Worm (Caenorhabditis elegans) whole organism, mixed stage, embryonic: ENCODE measurements around the gene pek-1.
A peak's percentile ranks its signal among the peaks of the same experiment; 100 is the strongest.

Source experiments
- M03D4.4 ChIP-seq: sonication (generic microtip); optimal IDR thresholded peaks from 2 replicates; lab custom pipeline; 2017; ENCODE audit warnings: mild to moderate bottlenecking, missing genetic modification characterization, missing compliant biosample characterization
- bed-3 ChIP-seq: fragments of 200-800 bp; sonication (Bioruptor generic); optimal IDR thresholded peaks from 3 replicates; lab custom pipeline; 2018; ENCODE audit warnings: mild to moderate bottlenecking, missing genetic modification characterization, moderate library complexity, missing compliant biosample characterization
- blmp-1 ChIP-seq: fragments of 150-350 bp; optimal IDR thresholded peaks from 2 replicates; lab custom pipeline; 2014; ENCODE audit warnings: missing biosample characterization, missing genetic modification characterization
- ceh-43 ChIP-seq: fragments of 200-800 bp; sonication (Bioruptor generic); optimal IDR thresholded peaks from 2 replicates; lab custom pipeline; 2018; ENCODE audit warnings: mild to moderate bottlenecking, missing genetic modification characterization, moderate library complexity, missing compliant biosample characterization
- ceh-83 ChIP-seq: fragments of 200-800 bp; sonication (Bioruptor generic); optimal IDR thresholded peaks from 2 replicates; lab custom pipeline; 2018; ENCODE audit warnings: mild to moderate bottlenecking, missing genetic modification characterization, missing compliant biosample characterization
- ces-1 ChIP-seq: fragments of 150-350 bp; optimal IDR thresholded peaks from 2 replicates; lab custom pipeline; 2014; ENCODE audit warnings: missing biosample characterization, missing genetic modification reagents, missing genetic modification characterization
- cnd-1 ChIP-seq: fragments of 200-800 bp; sonication (Bioruptor generic); optimal IDR thresholded peaks from 2 replicates; lab custom pipeline; 2018; ENCODE audit warnings: mild to moderate bottlenecking, missing genetic modification characterization, missing compliant biosample characterization
- drap-1 ChIP-seq: fragments of 200-800 bp; sonication (Bioruptor generic); optimal IDR thresholded peaks from 3 replicates; lab custom pipeline; 2018; ENCODE audit warnings: mild to moderate bottlenecking, missing genetic modification characterization, missing compliant biosample characterization
- elt-1 ChIP-seq: sonication (generic microtip); optimal IDR thresholded peaks from 2 replicates; lab custom pipeline; 2017; ENCODE audit warnings: missing genetic modification characterization, mild to moderate bottlenecking, missing compliant biosample characterization, antibody characterized with exemption, moderate library complexity, borderline replicate concordance; ENCODE audit not compliant: insufficient read depth
- flh-1 ChIP-seq: fragments of 200-800 bp; sonication (Bioruptor generic); optimal IDR thresholded peaks from 2 replicates; lab custom pipeline; 2018; ENCODE audit warnings: mild to moderate bottlenecking, missing genetic modification characterization, moderate library complexity, missing compliant biosample characterization
- ham-2 ChIP-seq: fragments of 200-800 bp; sonication (Bioruptor generic); optimal IDR thresholded peaks from 2 replicates; lab custom pipeline; 2018; ENCODE audit warnings: mild to moderate bottlenecking, missing genetic modification characterization, missing compliant biosample characterization
- hlh-1 ChIP-seq: fragments of 150-350 bp; optimal IDR thresholded peaks from 2 replicates; lab custom pipeline; 2014; ENCODE audit warnings: missing biosample characterization, missing genetic modification reagents, missing genetic modification characterization
- lin-13 ChIP-seq: fragments of 150-350 bp; optimal IDR thresholded peaks from 2 replicates; lab custom pipeline; 2014; ENCODE audit warnings: missing biosample characterization, missing genetic modification characterization
- lin-32 ChIP-seq: fragments of 200-800 bp; sonication (Bioruptor generic); optimal IDR thresholded peaks from 2 replicates; lab custom pipeline; 2018; ENCODE audit warnings: mild to moderate bottlenecking, missing genetic modification characterization, missing compliant biosample characterization
- lsy-2 ChIP-seq: fragments of 150-350 bp; optimal IDR thresholded peaks from 2 replicates; lab custom pipeline; 2014; ENCODE audit warnings: missing biosample characterization, missing genetic modification characterization
- mep-1 ChIP-seq: fragments of 150-350 bp; optimal IDR thresholded peaks from 2 replicates; lab custom pipeline; 2017; ENCODE audit warnings: missing biosample characterization, missing genetic modification reagents, missing genetic modification characterization, inconsistent platforms
- mls-2 ChIP-seq: sonication (generic microtip); optimal IDR thresholded peaks from 2 replicates; lab custom pipeline; 2016; ENCODE audit warnings: mild to moderate bottlenecking, missing genetic modification characterization, moderate library complexity, missing compliant biosample characterization
- nhr-2 ChIP-seq: fragments of 150-350 bp; optimal IDR thresholded peaks from 2 replicates; lab custom pipeline; 2014; ENCODE audit warnings: missing biosample characterization, missing genetic modification characterization
- nhr-28 ChIP-seq: fragments of 150-350 bp; optimal IDR thresholded peaks from 2 replicates; lab custom pipeline; 2014; ENCODE audit warnings: missing biosample characterization, missing genetic modification characterization
- pha-4 ChIP-seq: fragments of 150-350 bp; optimal IDR thresholded peaks from 2 replicates; lab custom pipeline; 2018; ENCODE audit warnings: missing biosample characterization, missing genetic modification reagents, missing genetic modification characterization
- sem-2 ChIP-seq: fragments of 200-800 bp; sonication (Bioruptor generic); optimal IDR thresholded peaks from 2 replicates; lab custom pipeline; 2018; ENCODE audit warnings: mild to moderate bottlenecking, missing genetic modification characterization, missing compliant biosample characterization
- sptf-1 ChIP-seq: sonication (generic microtip); optimal IDR thresholded peaks from 2 replicates; lab custom pipeline; 2017; ENCODE audit warnings: mild to moderate bottlenecking, missing genetic modification characterization, moderate library complexity, missing compliant biosample characterization
- tbx-8 ChIP-seq: fragments of 200-800 bp; sonication (Bioruptor generic); optimal IDR thresholded peaks from 2 replicates; lab custom pipeline; 2018; ENCODE audit warnings: mild to moderate bottlenecking, missing genetic modification characterization, moderate library complexity, missing compliant biosample characterization
- unc-120 ChIP-seq: sonication (generic microtip); optimal IDR thresholded peaks from 2 replicates; lab custom pipeline; 2017; ENCODE audit warnings: missing genetic modification characterization, missing compliant biosample characterization; ENCODE audit not compliant: poor library complexity, severe bottlenecking
- unc-62 ChIP-seq: fragments of 150-350 bp; optimal IDR thresholded peaks from 2 replicates; lab custom pipeline; 2014; ENCODE audit warnings: missing biosample characterization, missing genetic modification reagents, missing genetic modification characterization
- zip-8 ChIP-seq: fragments of 150-350 bp; optimal IDR thresholded peaks from 2 replicates; lab custom pipeline; 2014; ENCODE audit warnings: missing biosample characterization, missing genetic modification characterization
- ztf-11 ChIP-seq: fragments of 150-350 bp; optimal IDR thresholded peaks from 2 replicates; lab custom pipeline; 2014; ENCODE audit warnings: missing biosample characterization, missing genetic modification characterization

Gene pek-1

ce11 chrX:11383359-11383758, 31.3 kb downstream of the pek-1 start:
- peak; percentile 38 for TF ChIP-seq ces-1 (GFP tag; lab: Kevin White, UChicago)
- TF ChIP-seq elt-1 (tag; lab: Kevin White, UChicago), result no peak

- TF ChIP-seq sptf-1 (peak; percentile 20), unc-62 (peak; percentile 63), flh-1 (GFP tag; lab: Kevin White, UChicago) (no peak), ces-1 (GFP tag; lab: Kevin White, UChicago) (peak; percentile 73), lsy-2 (tag; lab: Kevin White, UChicago) (no peak), mls-2 (no peak), elt-1 (tag; lab: Kevin White, UChicago) (no peak), ceh-83 (GFP tag; lab: Kevin White, UChicago) (no peak), blmp-1 (tag; lab: Kevin White, UChicago) (no peak), hlh-1 (tag; lab: Kevin White, UChicago) (peak; percentile 85), tbx-8 (GFP tag; lab: Kevin White, UChicago) (no peak), sem-2 (GFP tag; lab: Kevin White, UChicago) (no peak), unc-120 (peak; percentile 92), M03D4.4 (tag; lab: Kevin White, UChicago) (peak; percentile 7)
Observed at ce11 chrX:11379135-11379781, 35.4 kb downstream of the pek-1 start.

- TF ChIP-seq ceh-43 (no peak), flh-1 (GFP tag; lab: Kevin White, UChicago) (no peak), tbx-8 (GFP tag; lab: Kevin White, UChicago) (no peak), bed-3 (GFP tag; lab: Kevin White, UChicago) (no peak), nhr-28 (no peak), blmp-1 (tag; lab: Kevin White, UChicago) (no peak), M03D4.4 (tag; lab: Kevin White, UChicago) (no peak), pha-4 (tag; lab: Kevin White, UChicago) (no peak), ztf-11 (tag; lab: Kevin White, UChicago) (no peak), unc-120 (no peak), lsy-2 (tag; lab: Kevin White, UChicago) (no peak), zip-8 (tag; lab: Kevin White, UChicago) (no peak), ces-1 (GFP tag; lab: Kevin White, UChicago) (no peak), sptf-1 (no peak), lin-32 (no peak), ham-2 (GFP tag; lab: Kevin White, UChicago) (no peak)
Observed at ce11 chrX:11377370-11377769, 37.3 kb downstream of the pek-1 start, which contains the start of gene tni-1. tni-1 (minus strand) TSS chrX:11377470.

ce11 chrX:11375509-11375908, 39.2 kb downstream of the pek-1 start, which contains the start of gene F42E11.3:
F42E11.3 (minus strand) TSS chrX:11375609.
- TF ChIP-seq sptf-1 (peak; percentile 2), unc-120 (no peak), mls-2 (no peak)

ce11 chrX:11370090-11370489, 44.6 kb downstream of the pek-1 start:
- TF ChIP-seq nhr-2 (tag; lab: Kevin White, UChicago) (peak; percentile 68), pha-4 (tag; lab: Kevin White, UChicago) (no peak), unc-62 (peak; percentile 29)

ce11 chrX:11368845-11369244, 45.8 kb downstream of the pek-1 start:
- peak; percentile 30 for TF ChIP-seq mep-1 (tag; lab: Kevin White, UChicago)
- no peak for TF ChIP-seq drap-1 (GFP tag; lab: Kevin White, UChicago)
- no peak for TF ChIP-seq cnd-1 (tag; lab: Kevin White, UChicago)
- peak; percentile 4 for TF ChIP-seq unc-120
- no peak for TF ChIP-seq sptf-1
- no peak for TF ChIP-seq M03D4.4 (tag; lab: Kevin White, UChicago)
- TF ChIP-seq unc-62, result peak; percentile 88
- peak; percentile 87 for TF ChIP-seq ces-1 (GFP tag; lab: Kevin White, UChicago)
- no peak for TF ChIP-seq elt-1 (tag; lab: Kevin White, UChicago)
- no peak for TF ChIP-seq lin-13 (tag; lab: Kevin White, UChicago)
- TF ChIP-seq pha-4 (tag; lab: Kevin White, UChicago), result peak; percentile 43
